Fruit fly (Drosophila melanogaster): Measurements from ENCODE around the gene dpr16.

The dpr16 gene

dm6 chr3R:5217278-5217714 is 66.6 kb downstream of the dpr16 start, which contains the start of gene cno (continued):
- TF ChIP-seq hbn (GFP tag; IDR thresholded peaks at IDR 0.05; ENCODE audit: partially characterized antibody) (peak; percentile 35; the same call in 1 of the 2 replicates), CG12236 (GFP tag; optimal IDR thresholded peaks at IDR 0.05) (no peak), CG17802 (tag; optimal IDR thresholded peaks at IDR 0.05) (no peak), lola (GFP tag; optimal IDR thresholded peaks at IDR 0.05) (no peak), lov (optimal IDR thresholded peaks at IDR 0.05) (no peak), lov (GFP tag; IDR thresholded peaks at IDR 0.05) (no peak), en (GFP tag; optimal IDR thresholded peaks at IDR 0.05) (no peak), BtbVII (GFP tag; optimal IDR thresholded peaks at IDR 0.05) (peak; percentile 18), stwl (tag; optimal IDR thresholded peaks at IDR 0.05) (peak; percentile 42), Poxn (GFP tag; IDR thresholded peaks at IDR 0.05) (no peak), nerfin-1 (tag; optimal IDR thresholded peaks at IDR 0.05) (peak; percentile 19), gce (GFP tag; IDR thresholded peaks at IDR 0.05) (peak; percentile 38; the same call in 1 of the 3 replicates), mirr (GFP tag; optimal IDR thresholded peaks at IDR 0.05) (no peak), CG1529 (GFP tag; optimal IDR thresholded peaks at IDR 0.05) (no peak), CG11504 (tag; optimal IDR thresholded peaks at IDR 0.05) (no peak), vvl (GFP tag; IDR thresholded peaks at IDR 0.05) (peak; percentile 35; the same call in 1 of the 2 replicates), CG14860 (GFP tag; IDR thresholded peaks at IDR 0.05; ENCODE audit: partially characterized antibody) (peak; percentile 21; the same call in 1 of the 3 replicates), pita (GFP tag; optimal IDR thresholded peaks at IDR 0.05) (peak; percentile 87), kah (GFP tag; optimal IDR thresholded peaks at IDR 0.05) (no peak), CG32772 (GFP tag; IDR thresholded peaks at IDR 0.05) (no peak), CG14441 (GFP tag; IDR thresholded peaks at IDR 0.05) (no peak), phol (tag; optimal IDR thresholded peaks at IDR 0.05) (peak; percentile 67), CG17361 (GFP tag; IDR thresholded peaks at IDR 0.05) (0 out of 3 replicates have a peak, but pooled peaks have one; percentile 17), mld (GFP tag; IDR thresholded peaks at IDR 0.05; ENCODE audit: partially characterized antibody) (no peak), esg (GFP tag; conservative IDR thresholded peaks at IDR 0.05) (no peak), oc (tag; optimal IDR thresholded peaks at IDR 0.05) (no peak), Bteb2 (GFP tag; optimal IDR thresholded peaks at IDR 0.05) (no peak), ewg (GFP tag; optimal IDR thresholded peaks at IDR 0.05) (peak; percentile 80), CG10366 (GFP tag; IDR thresholded peaks at IDR 0.05) (no peak), CG12659 (GFP tag; optimal IDR thresholded peaks at IDR 0.05) (peak; percentile 54), Vsx1 (GFP tag; optimal IDR thresholded peaks at IDR 0.05) (no peak), CG10321 (GFP tag; IDR thresholded peaks at IDR 0.05) (no peak), Tbp (GFP tag; optimal IDR thresholded peaks at IDR 0.05) (no peak), Nf-YB (GFP tag; optimal IDR thresholded peaks at IDR 0.05) (no peak), Kr (GFP tag; optimal IDR thresholded peaks at IDR 0.05) (no peak), CG9817 (tag; optimal IDR thresholded peaks at IDR 0.05) (no peak), CG8924 (tag; optimal IDR thresholded peaks at IDR 0.05) (peak; percentile 66), onecut (GFP tag; IDR thresholded peaks at IDR 0.05) (peak; percentile 23; the same call in 1 of the 2 replicates), sim (GFP tag; IDR thresholded peaks at IDR 0.05) (no peak), ems (GFP tag; optimal IDR thresholded peaks at IDR 0.05) (peak; percentile 28), CG31224 (GFP tag; IDR thresholded peaks at IDR 0.05) (no peak), Fer2 (tag; optimal IDR thresholded peaks at IDR 0.05) (no peak), zf30C (GFP tag; optimal IDR thresholded peaks at IDR 0.05) (no peak), ttk (GFP tag; IDR thresholded peaks at IDR 0.05) (no peak), Spps (tag; optimal IDR thresholded peaks at IDR 0.05) (no peak), wek (GFP tag; optimal IDR thresholded peaks at IDR 0.05) (no peak), Drgx (GFP tag; IDR thresholded peaks at IDR 0.05) (no peak), MESR4 (GFP tag; optimal IDR thresholded peaks at IDR 0.05) (peak; percentile 65), her (GFP tag; optimal IDR thresholded peaks at IDR 0.05) (peak; percentile 36), Stat92E (GFP tag; optimal IDR thresholded peaks at IDR 0.05) (peak in 1 of 3 experiments; percentile 76)

Data from whole organism, embryonic.